Worm (Caenorhabditis elegans) whole organism, L4 larva: Measurements from ENCODE around the gene unc-71.

Experiments
- F10B5.3 ChIP-seq: sonication (generic microtip); optimal IDR thresholded peaks from 2 replicates; lab custom pipeline; 2016; ENCODE audit warnings: mild to moderate bottlenecking, missing genetic modification characterization, missing compliant biosample characterization
- F37D6.2 ChIP-seq: sonication (generic microtip); optimal IDR thresholded peaks from 2 replicates; lab custom pipeline; 2016; ENCODE audit warnings: mild to moderate bottlenecking, missing genetic modification characterization, missing compliant biosample characterization
- F49E8.2 ChIP-seq: sonication (generic microtip); optimal IDR thresholded peaks from 2 replicates; lab custom pipeline; 2016; ENCODE audit warnings: missing compliant biosample characterization, mild to moderate bottlenecking, missing genetic modification characterization, borderline replicate concordance
- R02D3.7 ChIP-seq: fragments of 150-350 bp; sonication (generic microtip); optimal IDR thresholded peaks from 3 replicates; lab custom pipeline; 2014; ENCODE audit warnings: missing biosample characterization, missing genetic modification characterization
- T26A8.4 ChIP-seq: fragments of 200-800 bp; sonication (Bioruptor generic); IDR thresholded peaks from 2 replicates; pipeline ENCODE4 v1.3.6; 2022; ENCODE audit warnings: missing genetic modification characterization, missing compliant biosample characterization
- Y5F2A.4 ChIP-seq: fragments of 200-800 bp; sonication (Bioruptor generic); optimal IDR thresholded peaks from 2 replicates; lab custom pipeline; 2018; ENCODE audit warnings: mild to moderate bottlenecking, missing genetic modification characterization, missing compliant biosample characterization
- ZK546.5 ChIP-seq, 2 experiments: sonication (generic microtip); optimal IDR thresholded peaks; 2 replicates each; lab custom pipeline; 2017; ENCODE audit warnings: missing biosample characterization in 2 of 2, missing genetic modification characterization in 2 of 2
- ama-1 ChIP-seq: fragments of 150-350 bp; optimal IDR thresholded peaks from 2 replicates; lab custom pipeline; 2014; ENCODE audit warnings: inconsistent platforms, mixed read lengths
- arid-1 ChIP-seq: fragments of 200-800 bp; sonication (Bioruptor generic); conservative IDR thresholded peaks from 2 replicates; pipeline ENCODE4 v1.3.6; 2022; ENCODE audit warnings: missing genetic modification reagents, missing genetic modification characterization, missing compliant biosample characterization
- attf-4 ChIP-seq: sonication (generic microtip); optimal IDR thresholded peaks from 3 replicates; lab custom pipeline; 2017; ENCODE audit warnings: missing biosample characterization, missing genetic modification characterization
- ceh-32 ChIP-seq: sonication (generic microtip); optimal IDR thresholded peaks from 2 replicates; lab custom pipeline; 2016; ENCODE audit warnings: mild to moderate bottlenecking, missing genetic modification characterization, missing compliant biosample characterization; ENCODE audit not compliant: poor library complexity
- ceh-62 ChIP-seq: sonication (generic microtip); optimal IDR thresholded peaks from 2 replicates; lab custom pipeline; 2017; ENCODE audit warnings: missing biosample characterization, missing genetic modification characterization
- ceh-82 ChIP-seq: sonication (generic microtip); optimal IDR thresholded peaks from 2 replicates; lab custom pipeline; 2017; ENCODE audit warnings: missing biosample characterization, missing genetic modification characterization
- ces-1 ChIP-seq: fragments of 150-350 bp; sonication (generic microtip); optimal IDR thresholded peaks from 4 replicates; lab custom pipeline; 2014; ENCODE audit warnings: missing biosample characterization, missing genetic modification reagents, missing genetic modification characterization
- ctbp-1 ChIP-seq: fragments of 200-800 bp; sonication (Bioruptor generic); IDR thresholded peaks from 2 replicates; pipeline ENCODE4 v1.3.6; 2022; ENCODE audit warnings: missing genetic modification reagents, missing genetic modification characterization, missing compliant biosample characterization
- daf-8 ChIP-seq: fragments of 200-800 bp; sonication (Bioruptor generic); IDR thresholded peaks from 2 replicates; pipeline ENCODE4 v1.3.6; 2022; ENCODE audit warnings: missing genetic modification characterization, missing compliant biosample characterization
- dmd-6 ChIP-seq: fragments of 200-800 bp; sonication (Bioruptor generic); IDR thresholded peaks from 2 replicates; pipeline ENCODE4 v1.3.6; 2022; ENCODE audit warnings: missing genetic modification reagents, missing genetic modification characterization, missing compliant biosample characterization
- fkh-10 ChIP-seq: fragments of 150-350 bp; optimal IDR thresholded peaks from 2 replicates; lab custom pipeline; 2014; ENCODE audit warnings: missing biosample characterization, missing genetic modification reagents, missing genetic modification characterization
- gei-8 ChIP-seq: fragments of 200-800 bp; sonication (Bioruptor generic); optimal IDR thresholded peaks from 2 replicates; lab custom pipeline; 2018; ENCODE audit warnings: mild to moderate bottlenecking, missing genetic modification characterization, missing compliant biosample characterization
- hif-1 ChIP-seq, 2 experiments: sonication (generic microtip); optimal IDR thresholded peaks; 2 replicates each; lab custom pipeline; 2016 to 2017; ENCODE audit warnings: missing compliant biosample characterization in 2 of 2, missing genetic modification characterization in 2 of 2, missing genetic modification reagents in 2 of 2, missing genotype in 2 of 2, mild to moderate bottlenecking in 1 of 2
- hlh-11 ChIP-seq: fragments of 200-800 bp; sonication (Bioruptor generic); optimal IDR thresholded peaks from 2 replicates; lab custom pipeline; 2018; ENCODE audit warnings: mild to moderate bottlenecking, missing genetic modification characterization, missing compliant biosample characterization
- hmg-1.1 ChIP-seq: fragments of 200-800 bp; sonication (Bioruptor generic); IDR thresholded peaks from 2 replicates; pipeline ENCODE4 v1.3.6; 2022; ENCODE audit warnings: missing genetic modification reagents, missing genetic modification characterization, missing compliant biosample characterization
- jun-1 ChIP-seq: fragments of 150-350 bp; optimal IDR thresholded peaks from 2 replicates; lab custom pipeline; 2014; ENCODE audit warnings: missing biosample characterization, missing genetic modification reagents, missing genetic modification characterization
- lim-7 ChIP-seq: fragments of 200-800 bp; sonication (Bioruptor generic); IDR thresholded peaks from 2 replicates; pipeline ENCODE4 v1.3.6; 2022; ENCODE audit warnings: missing genetic modification characterization, missing compliant biosample characterization
- lin-1 ChIP-seq: fragments of 200-800 bp; sonication (Bioruptor generic); IDR thresholded peaks from 2 replicates; pipeline ENCODE4 v1.3.6; 2022; ENCODE audit warnings: missing genetic modification reagents, missing genetic modification characterization, missing compliant biosample characterization
- lin-29 ChIP-seq: fragments of 200-800 bp; sonication (Bioruptor generic); IDR thresholded peaks from 2 replicates; pipeline ENCODE4 v1.3.6; 2022; ENCODE audit warnings: missing genetic modification reagents, missing genetic modification characterization, missing compliant biosample characterization
- lin-38 ChIP-seq: fragments of 200-800 bp; sonication (Bioruptor generic); IDR thresholded peaks from 2 replicates; pipeline ENCODE4 v1.3.6; 2022; ENCODE audit warnings: missing genetic modification reagents, missing genetic modification characterization, missing compliant biosample characterization
- lsy-2 ChIP-seq, 2 experiments: fragments of 150-350 bp in 1 of 2; sonication (generic microtip) in 1 of 2; optimal IDR thresholded peaks; 2 replicates each; lab custom pipeline; 2014 to 2017; ENCODE audit warnings: missing biosample characterization in 2 of 2, missing genetic modification characterization in 2 of 2
- madf-5 ChIP-seq, 2 experiments: fragments of 200-800 bp; sonication (Bioruptor generic); IDR thresholded peaks; 2 replicates each; pipeline ENCODE4 v1.3.6; 2022; ENCODE audit warnings: missing compliant biosample characterization in 2 of 2, missing genetic modification characterization in 2 of 2
- mdt-29 ChIP-seq: fragments of 200-800 bp; sonication (Bioruptor generic); IDR thresholded peaks from 2 replicates; pipeline ENCODE4 v1.3.6; 2022; ENCODE audit warnings: missing genetic modification reagents, missing genetic modification characterization, missing compliant biosample characterization
- mep-1 ChIP-seq: fragments of 150-350 bp; sonication (generic microtip); optimal IDR thresholded peaks from 3 replicates; lab custom pipeline; 2014; ENCODE audit warnings: missing biosample characterization, missing genetic modification characterization
- mes-2 ChIP-seq: sonication (generic microtip); optimal IDR thresholded peaks from 2 replicates; lab custom pipeline; 2016; ENCODE audit warnings: missing genotype, mild to moderate bottlenecking, missing genetic modification characterization, missing compliant biosample characterization; ENCODE audit not compliant: poor library complexity, severe bottlenecking
- mxl-3 ChIP-seq: fragments of 200-800 bp; sonication (Bioruptor generic); optimal IDR thresholded peaks from 2 replicates; lab custom pipeline; 2018; ENCODE audit warnings: mild to moderate bottlenecking, missing genetic modification characterization, missing compliant biosample characterization
- nhr-102 ChIP-seq: sonication (generic microtip); optimal IDR thresholded peaks from 2 replicates; lab custom pipeline; 2016; ENCODE audit warnings: mild to moderate bottlenecking, missing genetic modification characterization, moderate library complexity, missing compliant biosample characterization
- nhr-11 ChIP-seq: fragments of 150-350 bp; optimal IDR thresholded peaks from 2 replicates; lab custom pipeline; 2014; ENCODE audit warnings: missing biosample characterization, missing genetic modification characterization
- nhr-28 ChIP-seq: fragments of 150-350 bp; optimal IDR thresholded peaks from 2 replicates; lab custom pipeline; 2014; ENCODE audit warnings: missing biosample characterization, missing genetic modification characterization
- nhr-48 ChIP-seq: sonication (generic microtip); optimal IDR thresholded peaks from 2 replicates; lab custom pipeline; 2016; ENCODE audit warnings: mild to moderate bottlenecking, missing genetic modification characterization, missing compliant biosample characterization
- nhr-77 ChIP-seq: fragments of 150-350 bp; optimal IDR thresholded peaks from 2 replicates; lab custom pipeline; 2014; ENCODE audit warnings: missing biosample characterization, missing genetic modification characterization
- php-3 ChIP-seq: fragments of 200-800 bp; sonication (Bioruptor generic); IDR thresholded peaks from 2 replicates; pipeline ENCODE4 v1.3.6; 2022; ENCODE audit warnings: missing genetic modification reagents, missing genetic modification characterization, missing compliant biosample characterization
- pqm-1 ChIP-seq: sonication (generic microtip); optimal IDR thresholded peaks from 2 replicates; lab custom pipeline; 2017; ENCODE audit warnings: missing biosample characterization, missing genetic modification characterization
- saeg-2 ChIP-seq: fragments of 200-800 bp; sonication (Bioruptor generic); IDR thresholded peaks from 2 replicates; pipeline ENCODE4 v1.3.6; 2022; ENCODE audit warnings: missing genetic modification reagents, missing genetic modification characterization, missing compliant biosample characterization
- sdz-12 ChIP-seq: fragments of 200-800 bp; sonication (Bioruptor generic); optimal IDR thresholded peaks from 2 replicates; lab custom pipeline; 2018; ENCODE audit warnings: mild to moderate bottlenecking, missing genetic modification characterization, missing compliant biosample characterization
- snpc-1.2 ChIP-seq: fragments of 200-800 bp; sonication (Bioruptor generic); IDR thresholded peaks from 2 replicates; pipeline ENCODE4 v1.3.6; 2022; ENCODE audit warnings: missing genetic modification reagents, missing genetic modification characterization, missing compliant biosample characterization
- spr-1 ChIP-seq: sonication (generic microtip); optimal IDR thresholded peaks from 2 replicates; lab custom pipeline; 2016; ENCODE audit warnings: mild to moderate bottlenecking, missing genetic modification characterization, missing compliant biosample characterization
- tag-97 ChIP-seq: fragments of 200-800 bp; sonication (Bioruptor generic); IDR thresholded peaks from 2 replicates; pipeline ENCODE4 v1.3.6; 2022; ENCODE audit warnings: missing genetic modification characterization, missing compliant biosample characterization
- zag-1 ChIP-seq: fragments of 150-350 bp; optimal IDR thresholded peaks from 2 replicates; lab custom pipeline; 2014; ENCODE audit warnings: missing biosample characterization, missing genetic modification characterization
- zip-2 ChIP-seq: fragments of 150-350 bp; optimal IDR thresholded peaks from 2 replicates; lab custom pipeline; 2014; ENCODE audit warnings: missing biosample characterization, missing genetic modification characterization
- ztf-11 ChIP-seq: fragments of 150-350 bp; optimal IDR thresholded peaks from 2 replicates; lab custom pipeline; 2014; ENCODE audit warnings: missing biosample characterization, missing genetic modification characterization
- ztf-7 ChIP-seq: fragments of 150-350 bp; optimal IDR thresholded peaks from 2 replicates; lab custom pipeline; 2014; ENCODE audit warnings: missing biosample characterization, missing genetic modification characterization

The unc-71 gene

DNA sequence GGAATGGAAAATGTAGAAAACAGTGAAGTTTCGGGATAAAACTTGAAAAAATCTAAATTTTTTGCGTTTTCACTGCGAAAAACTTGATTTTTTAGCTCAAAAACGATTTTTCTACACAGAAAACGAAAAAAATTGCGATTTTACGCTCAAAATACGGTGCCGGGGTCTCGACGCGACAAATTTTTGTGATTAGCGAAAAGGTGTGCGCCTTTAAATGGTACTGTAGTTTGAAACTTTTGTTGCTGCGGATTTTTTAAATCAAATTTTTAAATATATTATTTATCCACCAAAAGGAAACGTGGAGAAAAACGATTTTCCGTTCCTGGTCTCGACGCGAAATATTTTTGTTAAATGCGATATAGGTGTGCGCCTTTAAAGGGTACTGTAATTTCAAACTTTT is 15.7 kb upstream of the unc-71 start:
- TF ChIP-seq F37D6.2 (tag; lab: Kevin White, UChicago) = no peak
- no peak for TF ChIP-seq tag-97 (GFP tag; lab: Robert Waterston, UW)
- no peak for TF ChIP-seq ceh-82 (tag; lab: Kevin White, UChicago)
- TF ChIP-seq gei-8 (GFP tag; lab: Kevin White, UChicago) = no peak
- TF ChIP-seq lin-29 (GFP tag; lab: Robert Waterston, UW) = no peak
- no peak for TF ChIP-seq ZK546.5 (tag; optimal IDR thresholded peaks at IDR 0.05; lab: Kevin White, UChicago)
- no peak for TF ChIP-seq ces-1
- TF ChIP-seq zag-1 (tag; lab: Kevin White, UChicago) = no peak
- no peak for TF ChIP-seq attf-4 (tag; lab: Kevin White, UChicago)
- no peak for TF ChIP-seq lin-38 (GFP tag; lab: Robert Waterston, UW)
- no peak for TF ChIP-seq daf-8 (GFP tag; lab: Robert Waterston, UW)
- TF ChIP-seq R02D3.7 (tag; lab: Kevin White, UChicago) = no peak
- no peak for TF ChIP-seq mxl-3 (GFP tag; lab: Kevin White, UChicago)
- no peak for TF ChIP-seq ztf-11 (tag; lab: Kevin White, UChicago)
- TF ChIP-seq nhr-11 = no peak
- no peak for TF ChIP-seq fkh-10 (GFP tag; lab: Kevin White, UChicago)
- no peak for TF ChIP-seq lim-7 (GFP tag; lab: Robert Waterston, UW)
- no peak for TF ChIP-seq ama-1 (lab: Kevin White, UChicago)
- TF ChIP-seq spr-1 = no peak

DNA sequence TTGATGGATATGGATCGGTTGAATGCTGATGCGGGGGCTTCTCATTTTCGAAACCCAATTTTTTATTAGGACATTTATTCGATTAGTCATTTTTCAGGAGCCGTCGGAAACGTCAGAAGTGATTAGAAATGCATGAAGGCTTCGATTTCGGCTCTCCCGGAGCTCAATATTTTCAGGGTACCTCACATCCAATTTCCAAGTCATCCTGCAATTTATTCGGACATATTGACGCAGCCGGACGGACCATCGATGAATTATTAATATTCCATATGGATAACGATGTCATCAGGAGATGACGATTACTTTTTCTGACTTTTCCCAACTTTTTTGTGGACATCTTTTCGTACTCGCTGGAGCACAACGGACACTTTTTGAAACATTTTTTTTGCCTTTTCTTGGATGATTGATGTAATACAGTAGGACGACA is 15.1 kb upstream of the unc-71 start:
- TF ChIP-seq mep-1 (tag; lab: Kevin White, UChicago) (peak; percentile 64), ctbp-1 (0 out of 2 replicates have a peak, but pooled peaks have one; percentile 34), arid-1 (GFP tag; lab: Robert Waterston, UW) (peak; percentile 69), F49E8.2 (peak; percentile 26), Y5F2A.4 (GFP tag; lab: Kevin White, UChicago) (peak; percentile 20), mdt-29 (GFP tag; lab: Robert Waterston, UW) (peak; percentile 33; the same call in 1 of the 2 replicates), lin-1 (no peak), lin-38 (GFP tag; lab: Robert Waterston, UW) (peak; percentile 72), spr-1 (peak; percentile 64), hmg-1.1 (GFP tag; lab: Robert Waterston, UW) (0 out of 2 replicates have a peak, but pooled peaks have one; percentile 10), ama-1 (lab: Kevin White, UChicago) (peak; percentile 91), ceh-62 (tag; lab: Kevin White, UChicago) (no peak), F37D6.2 (tag; lab: Kevin White, UChicago) (no peak), jun-1 (tag; lab: Kevin White, UChicago) (no peak), snpc-1.2 (GFP tag; lab: Robert Waterston, UW) (peak; percentile 71; the same call in 1 of the 2 replicates), mes-2 (tag; lab: Kevin White, UChicago) (peak; percentile 1), fkh-10 (GFP tag; lab: Kevin White, UChicago) (no peak), nhr-77 (no peak), lsy-2 (tag; optimal IDR thresholded peaks at IDR 0.05; lab: Kevin White, UChicago) (peak in 1 of 2 experiments; percentile 68), lim-7 (GFP tag; lab: Robert Waterston, UW) (no peak), pqm-1 (no peak), hif-1 (tag; optimal IDR thresholded peaks at IDR 0.05; lab: Kevin White, UChicago) (no peak), nhr-28 (tag; lab: Kevin White, UChicago) (no peak), php-3 (GFP tag; lab: Robert Waterston, UW) (0 out of 2 replicates have a peak, but pooled peaks have one; percentile 34), ztf-7 (tag; lab: Kevin White, UChicago) (no peak), madf-5 (GFP tag; IDR thresholded peaks at IDR 0.05; lab: Robert Waterston, UW) (0 out of 4 replicates have a peak, but pooled peaks of 1 of the 2 experiments have one; percentile 51), saeg-2 (GFP tag; lab: Robert Waterston, UW) (no peak), ceh-32 (tag; lab: Kevin White, UChicago) (no peak), zip-2 (tag; lab: Kevin White, UChicago) (peak; percentile 1), nhr-102 (tag; lab: Kevin White, UChicago) (peak; percentile 78), dmd-6 (GFP tag; lab: Robert Waterston, UW) (peak; percentile 12; the same call in 1 of the 2 replicates), nhr-48 (tag; lab: Kevin White, UChicago) (no peak), sdz-12 (no peak), hlh-11 (tag; lab: Kevin White, UChicago) (peak; percentile 8), T26A8.4 (GFP tag; lab: Robert Waterston, UW) (peak; percentile 73), F10B5.3 (peak; percentile 11)
